Worm (Caenorhabditis elegans): ENCODE data around the gene W10G6.6.
A peak's percentile ranks its signal among the peaks of the same experiment; 100 is the strongest.

The W10G6.6 gene

ce11 chrX:16290536-16290935 is 40.0 kb upstream of the W10G6.6 start (continued):
- TF ChIP-seq pag-3 (tag; optimal IDR thresholded peaks at IDR 0.05; ENCODE audit: borderline replicate concordance, insufficient read depth) (no peak), ceh-63 (GFP tag; optimal IDR thresholded peaks at IDR 0.05) (no peak), jun-1 (tag; optimal IDR thresholded peaks at IDR 0.05) (no peak), unc-130 (tag; optimal IDR thresholded peaks at IDR 0.05) (no peak), nhr-71 (tag; optimal IDR thresholded peaks at IDR 0.05) (peak; percentile 22), zag-1 (tag; optimal IDR thresholded peaks at IDR 0.05) (no peak), lin-39 (tag; optimal IDR thresholded peaks at IDR 0.05) (no peak), mab-9 (GFP tag; IDR thresholded peaks at IDR 0.05) (no peak), nhr-77 (tag; optimal IDR thresholded peaks at IDR 0.05) (no peak), unc-30 (tag; optimal IDR thresholded peaks at IDR 0.05) (no peak), swsn-7 (tag; optimal IDR thresholded peaks at IDR 0.05) (no peak), dpl-1 (GFP tag; optimal IDR thresholded peaks at IDR 0.05) (no peak), nhr-19 (GFP tag; conservative IDR thresholded peaks at IDR 0.05) (no peak), aha-1 (tag; optimal IDR thresholded peaks at IDR 0.05) (no peak), ceh-90 (tag; optimal IDR thresholded peaks at IDR 0.05) (no peak), efl-1 (optimal IDR thresholded peaks at IDR 0.05) (no peak), efl-1 (GFP tag; optimal IDR thresholded peaks at IDR 0.05 in 1 of 2) (no peak), sptf-1 (tag; optimal IDR thresholded peaks at IDR 0.05) (no peak), mef-2 (tag; optimal IDR thresholded peaks at IDR 0.05) (no peak), irx-1 (tag; optimal IDR thresholded peaks at IDR 0.05) (no peak), grh-1 (GFP tag; IDR thresholded peaks at IDR 0.05) (no peak), snu-23 (GFP tag; optimal IDR thresholded peaks at IDR 0.05) (peak; percentile 15), mep-1 (tag; optimal IDR thresholded peaks at IDR 0.05) (no peak), fkh-4 (tag; optimal IDR thresholded peaks at IDR 0.05; ENCODE audit: borderline replicate concordance) (no peak), elt-2 (tag; optimal IDR thresholded peaks at IDR 0.05) (no peak), unc-98 (GFP tag; IDR thresholded peaks at IDR 0.05) (no peak), snpc-4 (tag; optimal IDR thresholded peaks at IDR 0.05) (peak; percentile 14), ceh-88 (GFP tag; IDR thresholded peaks at IDR 0.05) (no peak), fkh-10 (GFP tag; optimal IDR thresholded peaks at IDR 0.05) (no peak), lsy-2 (tag; optimal IDR thresholded peaks at IDR 0.05) (no peak), hpl-2 (GFP tag; optimal IDR thresholded peaks at IDR 0.05) (no peak), lin-15B (tag; optimal IDR thresholded peaks at IDR 0.05) (no peak), hlh-17 (GFP tag; optimal IDR thresholded peaks at IDR 0.05; ENCODE audit: borderline replicate concordance) (no peak), ceh-8 (GFP tag; optimal IDR thresholded peaks at IDR 0.05) (no peak), tlp-1 (tag; optimal IDR thresholded peaks at IDR 0.05) (no peak), sup-37 (GFP tag; optimal IDR thresholded peaks at IDR 0.05) (no peak), nhr-47 (tag; optimal IDR thresholded peaks at IDR 0.05) (no peak), ztf-4 (tag; optimal IDR thresholded peaks at IDR 0.05) (no peak)

- no peak for TF ChIP-seq tbx-2 (tag; optimal IDR thresholded peaks at IDR 0.05)
- TF ChIP-seq snpc-4 (tag; optimal IDR thresholded peaks at IDR 0.05) = peak; percentile 91
These were observed 39.1 kb upstream of the W10G6.6 start for ce11 chrX:16289635-16290034.

- TF ChIP-seq unc-130 (tag; optimal IDR thresholded peaks at IDR 0.05) (no peak), mab-9 (GFP tag; IDR thresholded peaks at IDR 0.05) (no peak), ets-5 (GFP tag; IDR thresholded peaks at IDR 0.05) (no peak), snu-23 (GFP tag; optimal IDR thresholded peaks at IDR 0.05) (peak; percentile 49), lin-39 (tag; optimal IDR thresholded peaks at IDR 0.05) (no peak), F16B12.6 (tag; optimal IDR thresholded peaks at IDR 0.05) (no peak), hlh-17 (GFP tag; optimal IDR thresholded peaks at IDR 0.05; ENCODE audit: borderline replicate concordance) (no peak), pqm-1 (tag; optimal IDR thresholded peaks at IDR 0.05) (no peak), hpl-2 (GFP tag; optimal IDR thresholded peaks at IDR 0.05) (no peak), skn-1 (tag; optimal IDR thresholded peaks at IDR 0.05) (no peak), ces-1 (GFP tag; optimal IDR thresholded peaks at IDR 0.05) (no peak), unc-62 (GFP tag; optimal IDR thresholded peaks at IDR 0.05) (no peak), nhr-71 (tag; optimal IDR thresholded peaks at IDR 0.05) (peak; percentile 8), mef-2 (tag; optimal IDR thresholded peaks at IDR 0.05) (no peak), snpc-4 (tag; optimal IDR thresholded peaks at IDR 0.05) (no peak), nhr-11 (tag; optimal IDR thresholded peaks at IDR 0.05) (no peak), sptf-1 (tag; optimal IDR thresholded peaks at IDR 0.05) (no peak), dsc-1 (tag; optimal IDR thresholded peaks at IDR 0.05) (no peak), dpl-1 (GFP tag; optimal IDR thresholded peaks at IDR 0.05) (no peak), sox-4 (tag; optimal IDR thresholded peaks at IDR 0.05) (no peak), aly-2 (tag; optimal IDR thresholded peaks at IDR 0.05) (no peak), unc-86 (tag; optimal IDR thresholded peaks at IDR 0.05) (no peak), C16A3.4 (tag; optimal IDR thresholded peaks at IDR 0.05) (no peak), Y116A8C.19 (tag; optimal IDR thresholded peaks at IDR 0.05; ENCODE audit: borderline replicate concordance) (no peak), unc-98 (GFP tag; IDR thresholded peaks at IDR 0.05) (no peak)
These were observed 34.6 kb upstream of the W10G6.6 start for ce11 chrX:16285151-16285550.

Data from whole organism, L1 larva.